Worm (Caenorhabditis elegans) whole organism, L3 larva: ENCODE measurements around the gene his-3.

ENCODE experiments used
- lin-15B ChIP-seq: fragments of 150-350 bp; optimal IDR thresholded peaks from 2 replicates; lab custom pipeline; 2014; ENCODE audit warnings: missing biosample characterization, missing genetic modification characterization
- nhr-11 ChIP-seq: fragments of 150-350 bp; optimal IDR thresholded peaks from 2 replicates; lab custom pipeline; 2014; ENCODE audit warnings: missing biosample characterization, missing genetic modification characterization
- nhr-12 ChIP-seq: fragments of 150-350 bp; optimal IDR thresholded peaks from 2 replicates; lab custom pipeline; 2014; ENCODE audit warnings: missing biosample characterization, missing genetic modification characterization
- sea-2 ChIP-seq: fragments of 150-350 bp; sonication (generic microtip); optimal IDR thresholded peaks from 4 replicates; lab custom pipeline; 2014; ENCODE audit warnings: missing biosample characterization, missing genetic modification reagents, missing genetic modification characterization
- unc-39 ChIP-seq: sonication (generic microtip); optimal IDR thresholded peaks from 4 replicates; lab custom pipeline; 2017; ENCODE audit warnings: missing biosample characterization, missing genetic modification characterization
- unc-62 ChIP-seq: fragments of 150-350 bp; sonication (generic microtip); optimal IDR thresholded peaks from 4 replicates; lab custom pipeline; 2014; ENCODE audit warnings: missing biosample characterization, missing genetic modification reagents, missing genetic modification characterization

DNA sequence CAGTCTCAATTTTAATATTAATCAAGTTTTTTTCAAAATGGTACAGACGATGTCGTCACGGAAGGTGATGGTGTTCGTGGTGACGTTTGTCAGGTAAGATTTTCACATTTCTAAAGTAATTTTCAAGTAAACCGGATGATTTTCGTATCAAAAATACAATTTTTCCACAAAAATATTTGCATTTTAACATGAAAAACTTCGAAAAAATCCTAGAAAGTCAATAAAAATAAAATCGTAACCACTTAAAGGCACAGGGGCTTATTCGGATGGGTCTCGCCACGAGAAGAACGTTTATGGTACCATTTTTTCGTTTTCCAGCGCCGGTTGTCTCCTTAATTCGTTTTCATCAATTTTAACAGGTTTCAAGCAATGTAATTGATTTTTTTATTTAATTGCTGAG, 16.3 kb upstream of the his-3 start, which contains the start of gene T10C6.6:
- no peak for TF ChIP-seq unc-62 (GFP tag; lab: Kevin White, UChicago)
- TF ChIP-seq nhr-11, result no peak
- TF ChIP-seq nhr-12 (tag; lab: Kevin White, UChicago), result no peak
- TF ChIP-seq lin-15B, result no peak
- TF ChIP-seq unc-39 (tag; lab: Kevin White, UChicago), result no peak
- no peak for TF ChIP-seq sea-2 (GFP tag; lab: Kevin White, UChicago)
